Worm (Caenorhabditis elegans): ENCODE data around the gene ubc-23.

ce11 chrX:8838176-8838575 is 5.9 kb upstream of the ubc-23 start:
- TF ChIP-seq flt-1 (GFP tag; IDR thresholded peaks at IDR 0.05) (no peak), ama-1 (optimal IDR thresholded peaks at IDR 0.05) (no peak), tbx-37 (GFP tag; conservative IDR thresholded peaks at IDR 0.05) (no peak), hmbx-1 (tag; optimal IDR thresholded peaks at IDR 0.05) (no peak), B0310.2 (tag; optimal IDR thresholded peaks at IDR 0.05) (no peak), scrt-1 (GFP tag; IDR thresholded peaks at IDR 0.05) (no peak), aly-1 (tag; optimal IDR thresholded peaks at IDR 0.05) (no peak), sea-1 (GFP tag; conservative IDR thresholded peaks at IDR 0.05) (no peak)
